Fruit fly (Drosophila melanogaster): ENCODE data around the gene Gapdh2.

Gapdh2 gene

dm6 chrX:15835393-15835792 lies 32.6 kb upstream of the Gapdh2 start, which contains the start of gene Chc (continued):
- TF ChIP-seq CG9876 (GFP tag; optimal IDR thresholded peaks at IDR 0.05) (no peak), bbx (GFP tag; IDR thresholded peaks at IDR 0.05; ENCODE audit: partially characterized antibody) (peak; percentile 99), Myb (GFP tag; optimal IDR thresholded peaks at IDR 0.05) (peak; percentile 40), bsh (GFP tag; optimal IDR thresholded peaks at IDR 0.05) (no peak), pita (GFP tag; optimal IDR thresholded peaks at IDR 0.05) (no peak), pfk (GFP tag; optimal IDR thresholded peaks at IDR 0.05) (no peak), Drgx (GFP tag; IDR thresholded peaks at IDR 0.05) (no peak), CG8944 (GFP tag; optimal IDR thresholded peaks at IDR 0.05) (no peak), ase (GFP tag; IDR thresholded peaks at IDR 0.05) (no peak), trem (tag; optimal IDR thresholded peaks at IDR 0.05) (peak; percentile 44), ato (GFP tag; IDR thresholded peaks at IDR 0.05; ENCODE audit: partially characterized antibody) (peak; percentile 96), Rx (GFP tag; IDR thresholded peaks at IDR 0.05) (no peak), MBD-R2 (GFP tag; IDR thresholded peaks at IDR 0.05) (peak; percentile 59), CG10959 (GFP tag; IDR thresholded peaks at IDR 0.05) (no peak), Opbp (GFP tag; IDR thresholded peaks at IDR 0.05; ENCODE audit: partially characterized antibody) (peak; percentile 98), CG7556 (GFP tag; optimal IDR thresholded peaks at IDR 0.05) (no peak), ftz-f1 (GFP tag; optimal IDR thresholded peaks at IDR 0.05) (no peak), CG3163 (GFP tag; optimal IDR thresholded peaks at IDR 0.05) (no peak), pan (optimal IDR thresholded peaks at IDR 0.05) (no peak), pan (GFP tag; optimal IDR thresholded peaks at IDR 0.05 in 1 of 2, IDR thresholded peaks at IDR 0.05 in 1 of 2) (no peak), CG17829 (tag; optimal IDR thresholded peaks at IDR 0.05) (no peak), cad (GFP tag; optimal IDR thresholded peaks at IDR 0.05) (no peak), hbn (GFP tag; IDR thresholded peaks at IDR 0.05; ENCODE audit: partially characterized antibody) (peak; percentile 94), Mad (GFP tag; optimal IDR thresholded peaks at IDR 0.05) (no peak), ab (GFP tag; optimal IDR thresholded peaks at IDR 0.05) (no peak), zen2 (GFP tag; IDR thresholded peaks at IDR 0.05; ENCODE audit: partially characterized antibody) (peak; percentile 95), Scr (GFP tag; IDR thresholded peaks at IDR 0.05; ENCODE audit: partially characterized antibody) (peak; percentile 97), lov (optimal IDR thresholded peaks at IDR 0.05) (no peak), lov (GFP tag; IDR thresholded peaks at IDR 0.05) (no peak), Sox102F (GFP tag; optimal IDR thresholded peaks at IDR 0.05) (no peak), slbo (GFP tag; IDR thresholded peaks at IDR 0.05) (no peak), CG7963 (GFP tag; IDR thresholded peaks at IDR 0.05; ENCODE audit: partially characterized antibody) (peak; percentile 97), grn (GFP tag; optimal IDR thresholded peaks at IDR 0.05) (no peak), NfI (GFP tag; optimal IDR thresholded peaks at IDR 0.05) (no peak), CG5245 (GFP tag; optimal IDR thresholded peaks at IDR 0.05) (no peak), D (optimal IDR thresholded peaks at IDR 0.05) (no peak), D (GFP tag; optimal IDR thresholded peaks at IDR 0.05) (no peak), CG33557 (GFP tag; optimal IDR thresholded peaks at IDR 0.05) (no peak), inv (GFP tag; IDR thresholded peaks at IDR 0.05; ENCODE audit: partially characterized antibody) (peak; percentile 98), Poxn (GFP tag; IDR thresholded peaks at IDR 0.05) (no peak), unc-4 (GFP tag; IDR thresholded peaks at IDR 0.05; ENCODE audit: partially characterized antibody) (peak; percentile 95), wek (GFP tag; optimal IDR thresholded peaks at IDR 0.05) (no peak), CG2199 (GFP tag; IDR thresholded peaks at IDR 0.05) (no peak), sens (GFP tag) (peak; percentile 57), CG12071 (GFP tag; optimal IDR thresholded peaks at IDR 0.05) (no peak), mirr (GFP tag; optimal IDR thresholded peaks at IDR 0.05) (no peak), CG15601 (tag; optimal IDR thresholded peaks at IDR 0.05) (no peak), CG15479 (GFP tag; optimal IDR thresholded peaks at IDR 0.05) (peak; percentile 44), CG2875 (GFP tag; optimal IDR thresholded peaks at IDR 0.05) (no peak), ssp (GFP tag; IDR thresholded peaks at IDR 0.05) (peak; percentile 36; the same call in 1 of the 2 replicates), BEAF-32 (GFP tag; optimal IDR thresholded peaks at IDR 0.05) (peak; percentile 94), CrebB (tag; optimal IDR thresholded peaks at IDR 0.05) (no peak)
